Worm (Caenorhabditis elegans): ENCODE results near the gene T06E4.5.

The T06E4.5 gene

DNA sequence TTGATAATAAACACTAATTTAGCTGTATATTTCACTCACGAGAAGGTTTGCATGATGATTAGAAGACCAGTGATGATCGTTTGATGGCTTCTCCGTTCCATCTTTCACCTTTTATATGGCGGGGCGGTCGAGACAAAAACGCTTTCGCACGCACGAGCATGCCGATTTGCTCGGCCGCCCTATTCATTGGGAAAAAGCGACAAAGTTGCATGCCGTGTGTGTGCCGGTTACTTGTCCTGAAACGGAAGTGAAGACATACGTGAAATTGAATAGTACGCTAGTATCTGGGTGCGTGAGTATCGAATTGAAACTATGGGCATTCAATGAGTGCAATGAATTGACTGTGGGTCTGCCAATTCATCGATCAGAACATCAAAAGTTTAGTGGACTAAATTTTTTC lies 8.2 kb upstream of the T06E4.5 start, which contains the start of gene idpc-5:
Gene idpc-5 (minus strand): TSS at position 101 of the 400 bp plus-strand sequence.
- TF ChIP-seq unc-62 (GFP tag; optimal IDR thresholded peaks at IDR 0.05) = no peak

DNA sequence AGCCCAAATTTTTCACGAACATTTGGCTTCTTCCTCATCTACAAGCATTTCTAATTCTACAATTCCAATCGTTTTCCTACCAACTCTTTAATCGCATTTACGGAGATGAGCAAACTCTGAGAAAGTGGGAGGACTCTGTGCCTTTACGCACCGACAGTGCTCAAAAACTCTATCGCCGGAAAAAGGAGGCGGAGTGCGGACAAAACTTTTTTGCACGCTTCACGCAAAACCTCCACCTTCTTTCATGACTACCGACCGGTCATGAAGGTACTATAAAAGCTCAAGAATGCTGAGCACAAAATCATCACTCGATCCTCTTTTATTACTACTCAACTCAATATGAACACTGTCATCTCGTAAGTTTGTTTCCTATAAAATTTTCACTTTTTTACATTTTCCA lies 5.9 kb upstream of the T06E4.5 start, which contains the start of gene idpc-4:
Gene idpc-4 (plus strand): TSS at position 301 of the 400 bp plus-strand sequence.
- no peak for TF ChIP-seq unc-62 (GFP tag; optimal IDR thresholded peaks at IDR 0.05)

- no peak for TF ChIP-seq unc-62 (GFP tag; optimal IDR thresholded peaks at IDR 0.05)
These were observed 5.2 kb upstream of the T06E4.5 start, which contains the start of gene T06E4.7 for ce11 chrV:9625604-9626446. TSS of gene T06E4.7 (plus strand) at chrV:9626396.

ce11 chrV:9628603-9629002 lies 2.4 kb upstream of the T06E4.5 start:
- TF ChIP-seq unc-62 (GFP tag; optimal IDR thresholded peaks at IDR 0.05) = no peak

ce11 chrV:9629114-9629513 lies 1.9 kb upstream of the T06E4.5 start, which contains the start of gene idpc-3:
TSS of gene idpc-3 (minus strand) at chrV:9629214.
- TF ChIP-seq unc-62 (GFP tag; optimal IDR thresholded peaks at IDR 0.05) = no peak

- TF ChIP-seq unc-62 (GFP tag; optimal IDR thresholded peaks at IDR 0.05) = no peak
These were observed 1.4 kb upstream of the T06E4.5 start, which contains the start of gene col-146 for ce11 chrV:9629643-9630042. TSS of gene col-146 (plus strand) at chrV:9629943.

DNA sequence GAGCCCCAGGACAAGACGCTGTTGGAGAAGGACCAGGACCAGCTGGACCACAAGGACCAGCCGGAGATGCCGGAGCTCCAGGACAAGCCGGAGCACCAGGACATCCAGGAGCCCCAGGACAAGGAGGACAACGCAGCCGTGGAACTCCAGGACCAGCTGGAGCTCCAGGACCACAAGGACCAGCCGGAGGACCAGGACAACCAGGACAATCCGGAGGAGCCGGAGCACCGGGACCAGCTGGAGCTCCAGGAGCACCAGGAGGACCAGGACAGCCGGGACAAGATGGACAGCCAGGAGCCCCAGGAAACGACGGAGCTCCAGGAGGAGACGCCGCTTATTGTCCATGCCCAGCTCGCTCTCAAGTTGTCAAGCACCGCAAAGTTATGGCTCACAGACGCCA lies 502 bp upstream of the T06E4.5 start:
- no peak for TF ChIP-seq unc-62 (GFP tag; optimal IDR thresholded peaks at IDR 0.05)

ce11 chrV:9632348-9632747 lies 1.3 kb downstream of the T06E4.5 start:
- TF ChIP-seq unc-62 (GFP tag; optimal IDR thresholded peaks at IDR 0.05) = no peak

ce11 chrV:9633313-9633712 lies 2.3 kb downstream of the T06E4.5 start, which contains the start of gene col-147:
TSS of gene col-147 (minus strand) at chrV:9633338.
- no peak for TF ChIP-seq unc-62 (GFP tag; optimal IDR thresholded peaks at IDR 0.05)

DNA sequence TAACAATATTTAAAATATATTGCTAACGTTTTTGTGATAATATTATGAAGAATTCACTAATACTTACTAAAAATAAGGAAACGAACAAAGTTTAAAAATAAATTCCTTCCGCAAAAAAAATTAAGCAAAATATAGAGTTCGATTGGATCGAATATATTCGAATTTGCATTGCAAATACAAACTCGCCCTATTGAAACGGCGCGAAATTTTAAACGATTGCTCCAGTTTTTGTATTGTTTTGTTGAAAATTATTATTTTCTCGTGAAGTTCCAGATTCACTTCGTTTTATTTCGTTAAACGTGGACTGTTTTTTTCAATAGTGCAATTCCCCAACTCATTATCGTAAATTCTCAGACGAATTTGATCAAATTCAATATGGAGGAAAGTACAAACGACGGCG lies 14.5 kb downstream of the T06E4.5 start, which contains the start of the genes atl-1 and hcp-2:
Gene atl-1 (minus strand): TSS at position 89 of the 400 bp plus-strand sequence.
Gene hcp-2 (plus strand): TSS at position 353 of the 400 bp plus-strand sequence.
- no peak for TF ChIP-seq unc-62 (GFP tag; optimal IDR thresholded peaks at IDR 0.05)

DNA sequence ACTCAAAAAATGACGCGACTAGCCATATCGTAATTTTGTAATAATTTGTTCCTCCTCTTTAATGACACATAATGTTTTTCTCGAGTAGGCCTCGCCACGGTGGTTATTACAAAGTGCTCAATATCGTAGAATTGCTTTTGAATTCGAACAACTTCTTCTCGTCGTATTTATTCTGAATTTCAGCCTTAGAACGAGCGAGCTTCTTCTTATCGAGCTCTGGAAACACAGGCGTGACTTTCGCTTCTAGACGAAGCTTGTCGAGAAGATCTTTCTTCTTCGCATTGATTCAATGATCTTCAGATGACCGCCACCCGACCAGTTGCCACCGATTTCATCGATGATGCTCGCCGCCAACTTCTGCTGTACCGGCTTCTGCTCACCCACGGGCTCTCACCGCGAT lies 20.2 kb downstream of the T06E4.5 start, which contains the start of gene T06E4.21:
Gene T06E4.21 (plus strand): TSS at position 301 of the 400 bp plus-strand sequence.
- no peak for TF ChIP-seq unc-62 (GFP tag; optimal IDR thresholded peaks at IDR 0.05)

- TF ChIP-seq unc-62 (GFP tag; optimal IDR thresholded peaks at IDR 0.05) = no peak
These were observed 23.2 kb downstream of the T06E4.5 start, which contains the start of gene cyp-29A4 for ce11 chrV:9654154-9654805. TSS of gene cyp-29A4 (plus strand) at chrV:9654755.

ce11 chrV:9661514-9661913 lies 30.5 kb downstream of the T06E4.5 start, which contains the start of gene pitr-4:
TSS of gene pitr-4 (minus strand) at chrV:9661614.
- no peak for TF ChIP-seq unc-62 (GFP tag; optimal IDR thresholded peaks at IDR 0.05)

DNA sequence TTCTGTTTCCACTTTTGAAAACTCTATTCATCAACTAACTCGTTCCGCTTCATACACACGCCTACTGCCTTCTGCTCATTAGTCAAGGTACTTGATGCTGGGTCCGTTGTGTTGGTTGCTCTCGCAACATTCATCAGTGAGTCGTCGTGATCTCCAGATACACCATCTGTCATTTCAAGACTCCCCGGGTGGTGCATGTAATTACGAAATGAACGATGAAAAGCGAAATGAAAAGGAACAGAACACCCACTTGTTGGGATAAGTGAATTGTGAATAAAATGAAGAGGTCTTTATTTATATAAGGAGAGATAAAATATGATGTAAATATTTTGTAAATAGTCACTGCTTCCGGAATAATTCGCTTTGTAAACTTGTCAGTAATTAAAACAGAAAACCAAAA lies 32.9 kb downstream of the T06E4.5 start:
- TF ChIP-seq unc-62 (GFP tag; optimal IDR thresholded peaks at IDR 0.05) = no peak

DNA sequence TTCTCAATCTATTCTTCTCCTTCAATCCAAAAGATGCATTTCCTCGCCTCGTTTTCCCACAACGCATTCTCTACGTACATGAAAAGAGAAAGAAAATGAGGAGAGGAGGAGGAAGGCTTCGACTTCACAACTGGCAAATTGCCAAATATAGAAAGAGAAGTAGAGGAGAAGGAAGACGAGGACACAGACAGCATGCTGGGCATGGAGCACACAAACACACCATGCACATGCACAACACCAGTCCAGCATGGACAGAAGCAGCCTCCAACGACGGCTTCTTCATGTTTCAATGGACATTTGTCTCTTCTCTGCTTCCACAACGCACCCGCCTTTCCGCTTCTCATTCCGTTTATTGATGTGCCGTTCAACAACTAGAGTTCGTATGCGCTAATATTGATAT lies 33.6 kb downstream of the T06E4.5 start:
- no peak for TF ChIP-seq unc-62 (GFP tag; optimal IDR thresholded peaks at IDR 0.05)

DNA sequence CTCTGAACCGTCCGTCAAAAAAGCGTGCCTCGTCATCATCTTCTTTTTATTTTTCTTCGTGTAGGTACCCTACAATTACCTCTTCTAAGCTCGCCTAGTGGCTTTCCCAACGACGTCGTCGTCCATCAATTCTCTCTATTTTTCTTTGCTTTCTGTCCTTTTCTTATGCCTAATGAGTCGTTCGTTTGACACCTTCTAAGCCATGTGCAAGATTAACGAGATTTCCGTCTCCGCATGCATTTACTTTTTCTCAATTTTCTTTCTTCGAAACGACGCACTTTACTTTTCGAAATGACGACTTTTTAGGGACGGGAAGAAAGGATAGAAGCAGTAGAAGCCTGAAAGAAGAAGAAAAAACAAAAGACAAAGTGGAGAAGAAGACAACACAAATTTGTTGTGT lies 35.4 kb downstream of the T06E4.5 start, which contains the start of gene ZK287.1:
Gene ZK287.1 (plus strand): TSS at position 301 of the 400 bp plus-strand sequence.
- TF ChIP-seq unc-62 (GFP tag; optimal IDR thresholded peaks at IDR 0.05) = no peak
